Worm (Caenorhabditis elegans) whole organism, L4 larva: ENCODE data around the gene msp-59.

ENCODE experiments used
- D1046.2 ChIP-seq: fragments of 200-800 bp; sonication (Bioruptor generic); IDR thresholded peaks from 2 replicates; pipeline ENCODE4 v1.3.6; 2022; ENCODE audit warnings: missing genetic modification characterization, missing compliant biosample characterization
- F44E2.7 ChIP-seq: fragments of 200-800 bp; sonication (Bioruptor generic); IDR thresholded peaks from 2 replicates; pipeline ENCODE4 v2.1.2; 2022; ENCODE audit warnings: missing genetic modification characterization, missing compliant biosample characterization
- R02D3.7 ChIP-seq: fragments of 150-350 bp; sonication (generic microtip); optimal IDR thresholded peaks from 3 replicates; lab custom pipeline; 2014; ENCODE audit warnings: missing biosample characterization, missing genetic modification characterization
- T20F7.1 ChIP-seq: fragments of 200-800 bp; sonication (Bioruptor generic); optimal IDR thresholded peaks from 2 replicates; lab custom pipeline; 2018; ENCODE audit warnings: mild to moderate bottlenecking, missing genetic modification characterization, missing compliant biosample characterization
- Y105C5A.15 ChIP-seq: fragments of 200-800 bp; sonication (Bioruptor generic); IDR thresholded peaks from 2 replicates; pipeline ENCODE4 v1.3.6; 2022; ENCODE audit warnings: missing genetic modification characterization, missing compliant biosample characterization
- Y48G9A.11 ChIP-seq: fragments of 200-800 bp; sonication (Bioruptor generic); IDR thresholded peaks from 2 replicates; pipeline ENCODE4 v1.3.6; 2022; ENCODE audit warnings: missing genetic modification reagents, missing genetic modification characterization, missing compliant biosample characterization
- ZK337.2 ChIP-seq: fragments of 200-800 bp; sonication (Bioruptor generic); IDR thresholded peaks from 2 replicates; pipeline ENCODE4 v1.3.6; 2022; ENCODE audit warnings: missing genetic modification reagents, missing genetic modification characterization, missing compliant biosample characterization
- aha-1 ChIP-seq: fragments of 150-350 bp; peaks from one replicate; lab custom pipeline; 2014; ENCODE audit warnings: missing biosample characterization, missing genetic modification characterization
- aly-2 ChIP-seq: sonication (generic microtip); optimal IDR thresholded peaks from 2 replicates; lab custom pipeline; 2018; ENCODE audit warnings: missing biosample characterization, missing genetic modification characterization
- arid-1 ChIP-seq: fragments of 200-800 bp; sonication (Bioruptor generic); conservative IDR thresholded peaks from 2 replicates; pipeline ENCODE4 v1.3.6; 2022; ENCODE audit warnings: missing genetic modification reagents, missing genetic modification characterization, missing compliant biosample characterization
- attf-4 ChIP-seq: sonication (generic microtip); optimal IDR thresholded peaks from 3 replicates; lab custom pipeline; 2017; ENCODE audit warnings: missing biosample characterization, missing genetic modification characterization
- ceh-62 ChIP-seq: sonication (generic microtip); optimal IDR thresholded peaks from 2 replicates; lab custom pipeline; 2017; ENCODE audit warnings: missing biosample characterization, missing genetic modification characterization
- ceh-82 ChIP-seq: sonication (generic microtip); optimal IDR thresholded peaks from 2 replicates; lab custom pipeline; 2017; ENCODE audit warnings: missing biosample characterization, missing genetic modification characterization
- ces-1 ChIP-seq: fragments of 150-350 bp; sonication (generic microtip); optimal IDR thresholded peaks from 4 replicates; lab custom pipeline; 2014; ENCODE audit warnings: missing biosample characterization, missing genetic modification reagents, missing genetic modification characterization
- cey-2 ChIP-seq: sonication (generic microtip); optimal IDR thresholded peaks from 3 replicates; lab custom pipeline; 2017; ENCODE audit warnings: missing genetic modification characterization, mild to moderate bottlenecking, missing compliant biosample characterization, antibody characterized with exemption, borderline replicate concordance; ENCODE audit not compliant: insufficient read depth
- ctbp-1 ChIP-seq: fragments of 200-800 bp; sonication (Bioruptor generic); IDR thresholded peaks from 2 replicates; pipeline ENCODE4 v1.3.6; 2022; ENCODE audit warnings: missing genetic modification reagents, missing genetic modification characterization, missing compliant biosample characterization
- daf-12 ChIP-seq: fragments of 150-350 bp; optimal IDR thresholded peaks from 2 replicates; lab custom pipeline; 2014; ENCODE audit warnings: missing biosample characterization, missing genetic modification reagents, missing genetic modification characterization
- daf-16 ChIP-seq, 3 experiments: sonication (generic microtip); optimal IDR thresholded peaks; 2 replicates each; lab custom pipeline; 2016 to 2017; ENCODE audit warnings: missing genetic modification characterization in 3 of 3, missing genetic modification reagents in 3 of 3, mild to moderate bottlenecking in 2 of 3, missing compliant biosample characterization in 2 of 3, missing biosample characterization in 1 of 3, moderate library complexity in 1 of 3
- daf-8 ChIP-seq: fragments of 200-800 bp; sonication (Bioruptor generic); IDR thresholded peaks from 2 replicates; pipeline ENCODE4 v1.3.6; 2022; ENCODE audit warnings: missing genetic modification characterization, missing compliant biosample characterization
- dmd-8 ChIP-seq: fragments of 200-800 bp; sonication (Bioruptor generic); IDR thresholded peaks from 2 replicates; pipeline ENCODE4 v1.3.6; 2022; ENCODE audit warnings: missing genetic modification characterization, missing compliant biosample characterization
- dmd-9 ChIP-seq: fragments of 200-800 bp; sonication (Bioruptor generic); IDR thresholded peaks from 2 replicates; pipeline ENCODE4 v1.3.6; 2022; ENCODE audit warnings: missing genetic modification reagents, missing genetic modification characterization, missing compliant biosample characterization
- dve-1 ChIP-seq: sonication (generic microtip); optimal IDR thresholded peaks from 2 replicates; lab custom pipeline; 2017; ENCODE audit warnings: antibody characterized with exemption, mild to moderate bottlenecking, missing genetic modification characterization, missing compliant biosample characterization; ENCODE audit not compliant: insufficient read depth
- egl-27 ChIP-seq: sonication (generic microtip); optimal IDR thresholded peaks from 3 replicates; lab custom pipeline; 2017; ENCODE audit warnings: missing biosample characterization, missing genetic modification reagents, missing genetic modification characterization
- fos-1 ChIP-seq: fragments of 150-350 bp; optimal IDR thresholded peaks from 2 replicates; lab custom pipeline; 2014; ENCODE audit warnings: missing biosample characterization, missing genetic modification characterization
- hif-1 ChIP-seq, 2 experiments: sonication (generic microtip); optimal IDR thresholded peaks; 2 replicates each; lab custom pipeline; 2016 to 2017; ENCODE audit warnings: missing compliant biosample characterization in 2 of 2, missing genetic modification characterization in 2 of 2, missing genetic modification reagents in 2 of 2, missing genotype in 2 of 2, mild to moderate bottlenecking in 1 of 2
- hlh-11 ChIP-seq: fragments of 200-800 bp; sonication (Bioruptor generic); optimal IDR thresholded peaks from 2 replicates; lab custom pipeline; 2018; ENCODE audit warnings: mild to moderate bottlenecking, missing genetic modification characterization, missing compliant biosample characterization
- hlh-30 ChIP-seq: sonication (generic microtip); optimal IDR thresholded peaks from 2 replicates; lab custom pipeline; 2017; ENCODE audit warnings: antibody characterized with exemption, mild to moderate bottlenecking, missing genetic modification characterization, missing compliant biosample characterization; ENCODE audit not compliant: insufficient read depth
- lin-1 ChIP-seq: fragments of 200-800 bp; sonication (Bioruptor generic); IDR thresholded peaks from 2 replicates; pipeline ENCODE4 v1.3.6; 2022; ENCODE audit warnings: missing genetic modification reagents, missing genetic modification characterization, missing compliant biosample characterization
- lin-15B ChIP-seq: fragments of 150-350 bp; sonication (generic microtip); optimal IDR thresholded peaks from 3 replicates; lab custom pipeline; 2014; ENCODE audit warnings: missing biosample characterization, missing genetic modification characterization
- lin-29 ChIP-seq: fragments of 200-800 bp; sonication (Bioruptor generic); IDR thresholded peaks from 2 replicates; pipeline ENCODE4 v1.3.6; 2022; ENCODE audit warnings: missing genetic modification reagents, missing genetic modification characterization, missing compliant biosample characterization
- lin-39 ChIP-seq: fragments of 150-350 bp; optimal IDR thresholded peaks from 2 replicates; lab custom pipeline; 2014; ENCODE audit warnings: missing biosample characterization, missing genetic modification reagents, missing genetic modification characterization
- lir-3 ChIP-seq: sonication (generic microtip); optimal IDR thresholded peaks from 2 replicates; lab custom pipeline; 2016; ENCODE audit warnings: mild to moderate bottlenecking, missing genetic modification characterization, missing compliant biosample characterization
- lsy-2 ChIP-seq, 2 experiments: fragments of 150-350 bp in 1 of 2; sonication (generic microtip) in 1 of 2; optimal IDR thresholded peaks; 2 replicates each; lab custom pipeline; 2014 to 2017; ENCODE audit warnings: missing biosample characterization in 2 of 2, missing genetic modification characterization in 2 of 2
- madf-5 ChIP-seq, 2 experiments: fragments of 200-800 bp; sonication (Bioruptor generic); IDR thresholded peaks; 2 replicates each; pipeline ENCODE4 v1.3.6; 2022; ENCODE audit warnings: missing compliant biosample characterization in 2 of 2, missing genetic modification characterization in 2 of 2
- nhr-11 ChIP-seq: fragments of 150-350 bp; optimal IDR thresholded peaks from 2 replicates; lab custom pipeline; 2014; ENCODE audit warnings: missing biosample characterization, missing genetic modification characterization
- nhr-111 ChIP-seq: fragments of 200-800 bp; sonication (Bioruptor generic); optimal IDR thresholded peaks from 2 replicates; lab custom pipeline; 2018; ENCODE audit warnings: mild to moderate bottlenecking, missing genetic modification characterization, missing compliant biosample characterization
- nhr-237 ChIP-seq: sonication (generic microtip); optimal IDR thresholded peaks from 2 replicates; lab custom pipeline; 2017; ENCODE audit warnings: missing biosample characterization, missing genetic modification characterization
- nhr-25 ChIP-seq: sonication (generic microtip); optimal IDR thresholded peaks from 2 replicates; lab custom pipeline; 2017; ENCODE audit warnings: missing genetic modification characterization, mild to moderate bottlenecking, missing compliant biosample characterization, antibody characterized with exemption, moderate library complexity, borderline replicate concordance; ENCODE audit not compliant: insufficient read depth
- nhr-42 ChIP-seq: fragments of 200-800 bp; sonication (Bioruptor generic); IDR thresholded peaks from 2 replicates; pipeline ENCODE4 v1.3.6; 2022; ENCODE audit warnings: missing genetic modification characterization, missing compliant biosample characterization
- nhr-6 ChIP-seq: fragments of 150-350 bp; optimal IDR thresholded peaks from 2 replicates; lab custom pipeline; 2014; ENCODE audit warnings: missing biosample characterization, missing genetic modification characterization
- pha-4 ChIP-seq, 2 experiments: fragments of 150-350 bp in 1 of 2; fragments of 200-800 bp in 1 of 2; sonication (Bioruptor generic) in 1 of 2; IDR thresholded peaks in 1 of 2; optimal IDR thresholded peaks in 1 of 2; 2 replicates each; pipeline versions ENCODE4 v1.3.6 to Lab custom; 2014 to 2022; ENCODE audit warnings: missing genetic modification characterization in 2 of 2, missing genetic modification reagents in 2 of 2, missing biosample characterization in 1 of 2, missing compliant biosample characterization in 1 of 2
- php-3 ChIP-seq: fragments of 200-800 bp; sonication (Bioruptor generic); IDR thresholded peaks from 2 replicates; pipeline ENCODE4 v1.3.6; 2022; ENCODE audit warnings: missing genetic modification reagents, missing genetic modification characterization, missing compliant biosample characterization
- saeg-2 ChIP-seq: fragments of 200-800 bp; sonication (Bioruptor generic); IDR thresholded peaks from 2 replicates; pipeline ENCODE4 v1.3.6; 2022; ENCODE audit warnings: missing genetic modification reagents, missing genetic modification characterization, missing compliant biosample characterization
- set-16 ChIP-seq: fragments of 200-800 bp; sonication (Bioruptor generic); IDR thresholded peaks from 2 replicates; pipeline ENCODE4 v1.3.6; 2022; ENCODE audit warnings: missing genetic modification reagents, missing genetic modification characterization, missing compliant biosample characterization
- tra-1 ChIP-seq: fragments of 200-800 bp; sonication (Bioruptor generic); IDR thresholded peaks from 2 replicates; pipeline ENCODE4 v1.3.6; 2022; ENCODE audit warnings: missing genetic modification reagents, missing genetic modification characterization, missing compliant biosample characterization
- unc-39 ChIP-seq: sonication (generic microtip); optimal IDR thresholded peaks from 2 replicates; lab custom pipeline; 2017; ENCODE audit warnings: missing biosample characterization, missing genetic modification characterization
- vab-7 ChIP-seq: fragments of 200-800 bp; sonication (Bioruptor generic); IDR thresholded peaks from 2 replicates; pipeline ENCODE4 v1.3.6; 2022; ENCODE audit warnings: missing genetic modification reagents, missing genetic modification characterization, missing compliant biosample characterization
- zfp-2 ChIP-seq: sonication (generic microtip); optimal IDR thresholded peaks from 2 replicates; lab custom pipeline; 2016; ENCODE audit warnings: mild to moderate bottlenecking, missing genetic modification characterization, missing compliant biosample characterization
- zfp-3 ChIP-seq: fragments of 200-800 bp; sonication (Bioruptor generic); conservative IDR thresholded peaks from 2 replicates; pipeline ENCODE4 v1.3.6; 2022; ENCODE audit warnings: missing genetic modification reagents, missing genetic modification characterization, missing compliant biosample characterization
- zip-2 ChIP-seq: fragments of 150-350 bp; optimal IDR thresholded peaks from 2 replicates; lab custom pipeline; 2014; ENCODE audit warnings: missing biosample characterization, missing genetic modification characterization

msp-59 gene

DNA sequence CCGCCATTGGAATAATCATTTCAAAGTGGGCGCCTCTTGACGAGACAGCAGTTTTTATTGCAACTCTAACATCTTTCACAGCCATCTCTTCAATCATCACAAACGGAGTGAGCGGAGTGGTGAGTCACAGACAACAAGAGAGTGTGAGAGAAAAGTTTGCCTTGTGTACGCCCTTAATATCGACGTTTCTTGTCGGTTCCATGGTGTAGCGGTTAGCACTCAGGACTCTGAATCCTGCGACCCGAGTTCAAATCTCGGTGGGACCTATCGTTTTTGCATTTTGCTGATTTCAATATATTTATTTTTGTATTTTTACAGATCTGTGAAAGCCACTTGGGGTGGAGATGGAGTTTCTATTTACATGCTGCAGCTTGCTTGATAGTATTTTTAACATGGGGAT lies 21.6 kb upstream of the msp-59 start (continued):
- TF ChIP-seq pha-4 (GFP tag; IDR thresholded peaks at IDR 0.05; lab: Robert Waterston, UW) (peak; percentile 75; the same call in 1 of the 2 replicates), pha-4 (tag; optimal IDR thresholded peaks at IDR 0.05; lab: Kevin White, UChicago) (no peak), ZK337.2 (GFP tag; lab: Robert Waterston, UW) (peak; percentile 71), T20F7.1 (no peak), Y105C5A.15 (GFP tag; lab: Robert Waterston, UW) (0 out of 2 replicates have a peak, but pooled peaks have one; percentile 41), php-3 (0 out of 2 replicates have a peak, but pooled peaks have one; percentile 27), hlh-30 (tag; lab: Kevin White, UChicago) (peak; percentile 47), daf-16 (GFP tag; optimal IDR thresholded peaks at IDR 0.05; lab: Kevin White, UChicago) (peak; percentile 6 to 34), daf-16 (tag; optimal IDR thresholded peaks at IDR 0.05; lab: Kevin White, UChicago) (peak; percentile 50), vab-7 (GFP tag; lab: Robert Waterston, UW) (no peak; the same call in 1 of the 2 replicates), dve-1 (peak; percentile 61), R02D3.7 (tag; lab: Kevin White, UChicago) (no peak), attf-4 (tag; lab: Kevin White, UChicago) (no peak), arid-1 (GFP tag; lab: Robert Waterston, UW) (peak; percentile 63; the same call in 1 of the 2 replicates), nhr-111 (GFP tag; lab: Kevin White, UChicago) (peak; percentile 64), hif-1 (tag; optimal IDR thresholded peaks at IDR 0.05; lab: Kevin White, UChicago) (peak in 1 of 2 experiments; percentile 34), F44E2.7 (GFP tag; lab: Robert Waterston, UW) (no peak), saeg-2 (GFP tag; lab: Robert Waterston, UW) (no peak), hlh-11 (peak; percentile 49), lin-1 (no peak), nhr-237 (tag; lab: Kevin White, UChicago) (no peak), nhr-6 (tag; lab: Kevin White, UChicago) (no peak), lsy-2 (tag; optimal IDR thresholded peaks at IDR 0.05; lab: Kevin White, UChicago) (peak in 1 of 2 experiments; percentile 66), ces-1 (GFP tag; lab: Kevin White, UChicago) (no peak), madf-5 (GFP tag; IDR thresholded peaks at IDR 0.05; lab: Robert Waterston, UW) (no peak), daf-8 (GFP tag; lab: Robert Waterston, UW) (no peak), fos-1 (tag; lab: Kevin White, UChicago) (no peak), ctbp-1 (GFP tag; lab: Robert Waterston, UW) (no peak), ceh-82 (tag; lab: Kevin White, UChicago) (no peak), unc-39 (tag; lab: Kevin White, UChicago) (no peak), lir-3 (tag; lab: Kevin White, UChicago) (no peak), egl-27 (no peak), zip-2 (no peak), D1046.2 (no peak), nhr-11 (tag; lab: Kevin White, UChicago) (no peak), lin-15B (tag; lab: Kevin White, UChicago) (no peak), dmd-8 (no peak), cey-2 (tag; lab: Kevin White, UChicago) (no peak), lin-39 (no peak), tra-1 (GFP tag; lab: Robert Waterston, UW) (no peak), zfp-3 (GFP tag; lab: Robert Waterston, UW) (no peak), ceh-62 (tag; lab: Kevin White, UChicago) (no peak), lin-29 (GFP tag; lab: Robert Waterston, UW) (no peak), aly-2 (tag; lab: Kevin White, UChicago) (no peak), set-16 (GFP tag; lab: Robert Waterston, UW) (no peak), Y48G9A.11 (no peak), nhr-42 (no peak), daf-12 (no peak), dmd-9 (GFP tag; lab: Robert Waterston, UW) (no peak), aha-1 (tag; lab: Kevin White, UChicago) (peak; percentile 12), nhr-25 (tag; lab: Kevin White, UChicago) (no peak), zfp-2 (no peak)
